Worm (Caenorhabditis elegans) whole organism, L1 larva: ENCODE measurements around the gene F41G3.5.

Experiments used
- aly-2 ChIP-seq: fragments of 150-350 bp; optimal IDR thresholded peaks from 2 replicates; lab custom pipeline; 2014; ENCODE audit warnings: missing biosample characterization, missing genetic modification characterization
- ceh-82 ChIP-seq, 3 experiments: fragments of 150-350 bp in 1 of 3; sonication (generic microtip) in 2 of 3; optimal IDR thresholded peaks; 2 replicates each; lab custom pipeline; 2014 to 2017; ENCODE audit warnings: missing biosample characterization in 3 of 3, missing genetic modification characterization in 3 of 3
- dsc-1 ChIP-seq: sonication (generic microtip); optimal IDR thresholded peaks from 2 replicates; lab custom pipeline; 2016; ENCODE audit warnings: mild to moderate bottlenecking, missing genetic modification characterization, missing compliant biosample characterization
- hlh-17 ChIP-seq: fragments of 200-800 bp; sonication (Bioruptor generic); optimal IDR thresholded peaks from 2 replicates; lab custom pipeline; 2018; ENCODE audit warnings: missing genetic modification characterization, mild to moderate bottlenecking, missing compliant biosample characterization, moderate library complexity, borderline replicate concordance
- nhr-11 ChIP-seq: fragments of 150-350 bp; optimal IDR thresholded peaks from 2 replicates; lab custom pipeline; 2014; ENCODE audit warnings: missing biosample characterization, missing genetic modification characterization
- nhr-237 ChIP-seq: fragments of 150-350 bp; optimal IDR thresholded peaks from 2 replicates; lab custom pipeline; 2014; ENCODE audit warnings: missing biosample characterization, missing genetic modification characterization
- nhr-77 ChIP-seq: fragments of 150-350 bp; optimal IDR thresholded peaks from 2 replicates; lab custom pipeline; 2014; ENCODE audit warnings: missing biosample characterization, missing genetic modification characterization
- nhr-90 ChIP-seq: sonication (generic microtip); optimal IDR thresholded peaks from 2 replicates; lab custom pipeline; 2016; ENCODE audit warnings: mild to moderate bottlenecking, missing genetic modification characterization, missing compliant biosample characterization; ENCODE audit not compliant: poor library complexity
- snpc-4 ChIP-seq: fragments of 150-350 bp; optimal IDR thresholded peaks from 2 replicates; lab custom pipeline; 2014; ENCODE audit warnings: missing biosample characterization, missing genetic modification characterization
- zag-1 ChIP-seq: fragments of 150-350 bp; optimal IDR thresholded peaks from 2 replicates; lab custom pipeline; 2014; ENCODE audit warnings: missing biosample characterization, missing genetic modification characterization

- TF ChIP-seq nhr-90 (tag; lab: Kevin White, UChicago): no peak
- no peak for TF ChIP-seq snpc-4 (tag; lab: Kevin White, UChicago)
- TF ChIP-seq hlh-17 (GFP tag; lab: Kevin White, UChicago): no peak
- no peak for TF ChIP-seq aly-2
- TF ChIP-seq nhr-11: no peak
- TF ChIP-seq zag-1 (tag; lab: Kevin White, UChicago): no peak
- TF ChIP-seq dsc-1 (tag; lab: Kevin White, UChicago): no peak
- no peak for TF ChIP-seq nhr-237
- no peak for TF ChIP-seq ceh-82 (tag; optimal IDR thresholded peaks at IDR 0.05; lab: Kevin White, UChicago)
- no peak for TF ChIP-seq nhr-77 (tag; lab: Kevin White, UChicago)
Observed at ce11 chrII:6742614-6743013, 3.9 kb upstream of the F41G3.5 start, which contains the start of gene F41G3.6.
